Fruit fly (Drosophila melanogaster) S2 (cell line): ENCODE results near the gene CG42266.

Experiments
- CG8478 ChIP-seq: fragments of >200 bp; optimal IDR thresholded peaks from 2 replicates; lab custom pipeline; 2018
- CTCF ChIP-seq, 2 experiments: fragments of >200 bp; optimal IDR thresholded peaks; 2 replicates each; lab custom pipeline; 2018

DNA sequence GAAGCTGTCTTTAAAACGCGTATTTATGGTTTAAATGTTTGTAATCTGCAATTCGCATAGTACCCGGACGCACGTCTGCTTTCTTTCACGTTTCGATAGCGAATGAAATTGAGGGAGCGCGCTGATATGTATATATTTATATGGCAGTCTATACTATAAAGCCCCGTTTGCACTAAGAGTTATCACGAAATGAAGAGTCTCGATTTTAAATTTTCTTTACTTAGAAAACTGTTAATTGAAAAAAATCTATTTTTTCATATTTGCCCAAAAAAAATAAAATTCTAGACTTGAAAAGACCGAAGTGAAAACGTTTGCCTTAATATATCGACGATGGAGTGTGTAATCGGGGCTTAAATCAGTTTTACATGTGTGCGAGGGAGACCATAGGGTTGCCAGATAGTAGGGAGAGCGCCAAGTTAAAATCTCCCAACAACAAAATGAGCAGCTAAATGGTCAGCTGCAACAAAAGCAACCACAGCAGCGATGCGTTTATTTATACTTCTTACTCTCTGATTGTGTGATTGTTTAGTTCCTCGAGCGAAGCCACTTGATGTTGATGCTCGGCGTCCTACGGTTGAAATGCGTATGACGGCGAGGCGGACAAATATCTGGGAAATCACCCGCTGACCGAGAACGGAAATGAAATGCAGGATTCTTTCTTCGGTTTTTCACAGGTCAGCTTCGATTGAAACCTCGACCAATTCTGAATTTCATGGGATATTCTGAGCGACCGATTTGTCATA, 14.5 kb downstream of the CG42266 start, which contains the start of gene cact:
- TF ChIP-seq CTCF (optimal IDR thresholded peaks at IDR 0.05; lab: Kevin White, UChicago) (no peak), CG8478 (lab: Kevin White, UChicago) (no peak)
